Fruit fly (Drosophila melanogaster) S2 (cell line): ENCODE measurements around the gene CG6236.

Source experiments
- CG8478 ChIP-seq: fragments of >200 bp; optimal IDR thresholded peaks from 2 replicates; lab custom pipeline; 2018
- CTCF ChIP-seq, 2 experiments: fragments of >200 bp; optimal IDR thresholded peaks; 2 replicates each; lab custom pipeline; 2018

- TF ChIP-seq CG8478 (no peak), CTCF (optimal IDR thresholded peaks at IDR 0.05; lab: Kevin White, UChicago) (no peak)
Observed at dm6 chr3R:15366839-15367238, 38.8 kb upstream of the CG6236 start.
